Worm (Caenorhabditis elegans): Measurements from ENCODE around the gene C43H6.4.

DNA sequence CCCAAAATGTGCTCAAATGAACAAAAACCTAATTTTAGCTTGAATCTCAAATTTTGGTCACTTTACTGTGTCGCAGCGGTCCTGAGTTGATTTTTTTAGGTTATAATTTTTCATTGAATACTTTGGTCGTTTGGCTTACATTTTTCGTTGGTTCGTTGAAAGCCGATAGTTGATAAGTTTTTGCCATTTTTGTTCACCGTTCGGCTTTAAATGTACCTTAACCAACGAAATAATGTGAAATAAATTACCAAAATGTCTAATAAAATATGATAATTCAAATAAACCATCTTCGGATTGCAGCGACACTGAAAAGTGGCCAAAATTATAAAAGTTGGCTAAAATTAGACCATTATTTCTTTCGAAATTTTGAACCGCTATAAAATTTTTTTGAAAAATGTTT lies 26.5 kb downstream of the C43H6.4 start:
- TF ChIP-seq pha-4 (tag; optimal IDR thresholded peaks at IDR 0.05) (no peak), fkh-10 (GFP tag; optimal IDR thresholded peaks at IDR 0.05) (no peak), ama-1 (optimal IDR thresholded peaks at IDR 0.05) (no peak), nhr-23 (tag; optimal IDR thresholded peaks at IDR 0.05) (no peak), daf-12 (tag; optimal IDR thresholded peaks at IDR 0.05) (no peak), nhr-25 (tag; optimal IDR thresholded peaks at IDR 0.05) (no peak), ztf-4 (tag; optimal IDR thresholded peaks at IDR 0.05) (no peak), eor-1 (tag; optimal IDR thresholded peaks at IDR 0.05) (no peak), nhr-11 (tag; optimal IDR thresholded peaks at IDR 0.05) (no peak), nhr-76 (tag; optimal IDR thresholded peaks at IDR 0.05) (no peak), sea-2 (GFP tag; optimal IDR thresholded peaks at IDR 0.05) (no peak), fkh-2 (tag; optimal IDR thresholded peaks at IDR 0.05) (no peak), lin-39 (tag; optimal IDR thresholded peaks at IDR 0.05) (no peak)

All from whole organism, L3 larva.